Worm (Caenorhabditis elegans): ENCODE results near the gene fut-3.

fut-3 gene

ce11 chrII:5660155-5660554, 580 bp upstream of the fut-3 start:
- TF ChIP-seq pqm-1 (tag; optimal IDR thresholded peaks at IDR 0.05) (no peak), unc-42 (tag; optimal IDR thresholded peaks at IDR 0.05) (no peak), nfya-1 (tag; optimal IDR thresholded peaks at IDR 0.05) (no peak), lin-11 (tag; optimal IDR thresholded peaks at IDR 0.05) (no peak), K09A11.1 (tag; optimal IDR thresholded peaks at IDR 0.05; ENCODE audit: insufficient read depth) (no peak), odd-2 (tag; optimal IDR thresholded peaks at IDR 0.05) (no peak), unc-55 (GFP tag; optimal IDR thresholded peaks at IDR 0.05) (no peak), pag-3 (tag; optimal IDR thresholded peaks at IDR 0.05; ENCODE audit: borderline replicate concordance) (no peak), pat-9 (tag; optimal IDR thresholded peaks at IDR 0.05) (no peak), hlh-6 (tag; optimal IDR thresholded peaks at IDR 0.05) (no peak), ceh-34 (tag; optimal IDR thresholded peaks at IDR 0.05) (no peak), ztf-16 (tag; optimal IDR thresholded peaks at IDR 0.05) (no peak), tbx-7 (tag; optimal IDR thresholded peaks at IDR 0.05) (no peak)

- TF ChIP-seq ceh-24 (tag; optimal IDR thresholded peaks at IDR 0.05) (no peak), ceh-31 (tag; optimal IDR thresholded peaks at IDR 0.05) (no peak)
Measured at ce11 chrII:5654215-5654614, 5.4 kb downstream of the fut-3 start, which contains the start of gene F59E12.1. F59E12.1 (plus strand) TSS chrII:5654515.

ce11 chrII:5652334-5652733, 7.2 kb downstream of the fut-3 start, which contains the start of gene bli-2:
bli-2 (minus strand) TSS chrII:5652434.
- TF ChIP-seq hlh-8 (tag; optimal IDR thresholded peaks at IDR 0.05), result no peak
- no peak for TF ChIP-seq unc-55 (GFP tag; optimal IDR thresholded peaks at IDR 0.05)
- TF ChIP-seq eyg-1 (tag; optimal IDR thresholded peaks at IDR 0.05), result no peak
- no peak for TF ChIP-seq npax-4 (tag; optimal IDR thresholded peaks at IDR 0.05)
- TF ChIP-seq ttx-3 (tag; optimal IDR thresholded peaks at IDR 0.05), result no peak
- no peak for TF ChIP-seq hlh-15 (tag; optimal IDR thresholded peaks at IDR 0.05)
- TF ChIP-seq syd-9 (tag; optimal IDR thresholded peaks at IDR 0.05), result no peak
- TF ChIP-seq unc-3 (GFP tag; conservative IDR thresholded peaks at IDR 0.05), result no peak
- TF ChIP-seq unc-3 (tag; optimal IDR thresholded peaks at IDR 0.05), result no peak
- no peak for TF ChIP-seq T23F11.4 (GFP tag; optimal IDR thresholded peaks at IDR 0.05)
- no peak for TF ChIP-seq pqm-1 (tag; optimal IDR thresholded peaks at IDR 0.05)
- no peak for TF ChIP-seq ceh-45 (GFP tag; IDR thresholded peaks at IDR 0.05)
- TF ChIP-seq hlh-13 (GFP tag; optimal IDR thresholded peaks at IDR 0.05), result no peak
- no peak for TF ChIP-seq ceh-22 (tag; optimal IDR thresholded peaks at IDR 0.05)
- no peak for TF ChIP-seq nhr-232 (tag; optimal IDR thresholded peaks at IDR 0.05)
- TF ChIP-seq ceh-9 (tag; optimal IDR thresholded peaks at IDR 0.05), result no peak
- TF ChIP-seq ceh-14 (tag; optimal IDR thresholded peaks at IDR 0.05), result no peak
- TF ChIP-seq lim-6 (tag; optimal IDR thresholded peaks at IDR 0.05), result no peak
- no peak for TF ChIP-seq C38D4.7 (GFP tag; optimal IDR thresholded peaks at IDR 0.05)
- no peak for TF ChIP-seq tbx-2 (tag; optimal IDR thresholded peaks at IDR 0.05)

- no peak for TF ChIP-seq elt-4 (tag; optimal IDR thresholded peaks at IDR 0.05)
- TF ChIP-seq nfya-1 (tag; optimal IDR thresholded peaks at IDR 0.05), result no peak
- TF ChIP-seq che-1 (tag; optimal IDR thresholded peaks at IDR 0.05), result no peak
- TF ChIP-seq pag-3 (tag; optimal IDR thresholded peaks at IDR 0.05; ENCODE audit: borderline replicate concordance), result no peak
- no peak for TF ChIP-seq ceh-30 (tag; optimal IDR thresholded peaks at IDR 0.05)
- TF ChIP-seq sox-2 (GFP tag; IDR thresholded peaks at IDR 0.05), result no peak
- no peak for TF ChIP-seq pqm-1 (tag; optimal IDR thresholded peaks at IDR 0.05)
- TF ChIP-seq ceh-19 (GFP tag; optimal IDR thresholded peaks at IDR 0.05), result no peak
- TF ChIP-seq hlh-6 (tag; optimal IDR thresholded peaks at IDR 0.05), result no peak
- TF ChIP-seq nhr-11 (tag; optimal IDR thresholded peaks at IDR 0.05), result no peak
- TF ChIP-seq lin-11 (tag; optimal IDR thresholded peaks at IDR 0.05), result no peak
- no peak for TF ChIP-seq hlh-8 (tag; optimal IDR thresholded peaks at IDR 0.05)
Measured at ce11 chrII:5651426-5651825, 8.1 kb downstream of the fut-3 start.

Measured in whole organism, late embryonic.